Worm (Caenorhabditis elegans) whole organism, L1 larva: ENCODE measurements around the gene max-2.
"Not testable (repeated sequence)": the region's sequence is repeated elsewhere in the genome, so short reads cannot be mapped to it uniquely, and the experiment has no call there.

Experiments used
- C34B4.2 ChIP-seq: sonication (generic microtip); optimal IDR thresholded peaks from 2 replicates; lab custom pipeline; 2017; ENCODE audit warnings: mild to moderate bottlenecking, missing genetic modification characterization, missing compliant biosample characterization
- F16B12.6 ChIP-seq: fragments of 150-350 bp; optimal IDR thresholded peaks from 2 replicates; lab custom pipeline; 2014; ENCODE audit warnings: missing biosample characterization, missing genetic modification characterization
- Y116A8C.19 ChIP-seq: sonication (generic microtip); optimal IDR thresholded peaks from 2 replicates; lab custom pipeline; 2016; ENCODE audit warnings: missing compliant biosample characterization, missing genetic modification characterization, borderline replicate concordance
- alr-1 ChIP-seq: fragments of 200-800 bp; sonication (Bioruptor generic); optimal IDR thresholded peaks from 2 replicates; lab custom pipeline; 2018; ENCODE audit warnings: borderline replicate concordance, mild to moderate bottlenecking, missing genetic modification characterization, missing compliant biosample characterization
- blmp-1 ChIP-seq: fragments of 150-350 bp; optimal IDR thresholded peaks from 2 replicates; lab custom pipeline; 2014; ENCODE audit warnings: missing biosample characterization, missing genetic modification characterization
- ceh-63 ChIP-seq: fragments of 200-800 bp; sonication (Bioruptor generic); optimal IDR thresholded peaks from 2 replicates; lab custom pipeline; 2018; ENCODE audit warnings: mild to moderate bottlenecking, missing genetic modification characterization, missing compliant biosample characterization
- ceh-88 ChIP-seq: fragments of 200-800 bp; sonication (Bioruptor generic); IDR thresholded peaks from 2 replicates; pipeline ENCODE4 v1.3.6; 2022; ENCODE audit warnings: missing genetic modification characterization, missing compliant biosample characterization
- ceh-90 ChIP-seq: sonication (generic microtip); optimal IDR thresholded peaks from 2 replicates; lab custom pipeline; 2016; ENCODE audit warnings: missing genetic modification characterization, missing compliant biosample characterization
- dsc-1 ChIP-seq: sonication (generic microtip); optimal IDR thresholded peaks from 2 replicates; lab custom pipeline; 2016; ENCODE audit warnings: mild to moderate bottlenecking, missing genetic modification characterization, missing compliant biosample characterization
- efl-1 ChIP-seq, 4 experiments: fragments of 150-350 bp; optimal IDR thresholded peaks in 3 of 4; peaks in 1 of 4; 1 replicate in 1 of 4; 2 replicates in 3 of 4; lab custom pipeline; 2014; ENCODE audit warnings: missing biosample characterization in 2 of 4, missing genetic modification characterization in 2 of 4, missing genetic modification reagents in 2 of 4
- efl-3 ChIP-seq: fragments of 200-800 bp; sonication (Bioruptor generic); optimal IDR thresholded peaks from 2 replicates; lab custom pipeline; 2018; ENCODE audit warnings: mild to moderate bottlenecking, missing genetic modification characterization, missing compliant biosample characterization
- elt-2 ChIP-seq: sonication (generic microtip); optimal IDR thresholded peaks from 2 replicates; lab custom pipeline; 2016; ENCODE audit warnings: missing genetic modification characterization, mild to moderate bottlenecking, inconsistent platforms, missing compliant biosample characterization, missing genetic modification reagents
- elt-3 ChIP-seq, 6 experiments: fragments of 150-350 bp in 1 of 6; sonication (generic microtip); optimal IDR thresholded peaks; 2 replicates each; lab custom pipeline; 2017 to 2018; ENCODE audit warnings: missing biosample characterization in 6 of 6, missing genetic modification characterization in 6 of 6, inconsistent platforms in 1 of 6
- fos-1 ChIP-seq: fragments of 150-350 bp; optimal IDR thresholded peaks from 2 replicates; lab custom pipeline; 2014; ENCODE audit warnings: missing biosample characterization, missing genetic modification characterization
- grh-1 ChIP-seq: fragments of 200-800 bp; sonication (Bioruptor generic); IDR thresholded peaks from 2 replicates; pipeline ENCODE4 v1.3.6; 2022; ENCODE audit warnings: missing genetic modification reagents, missing genetic modification characterization, missing compliant biosample characterization
- hlh-4 ChIP-seq: sonication (generic microtip); optimal IDR thresholded peaks from 2 replicates; lab custom pipeline; 2016; ENCODE audit warnings: mild to moderate bottlenecking, missing genetic modification characterization, missing compliant biosample characterization
- hpl-2 ChIP-seq: fragments of 150-350 bp; optimal IDR thresholded peaks from 2 replicates; lab custom pipeline; 2014; ENCODE audit warnings: missing biosample characterization, missing genetic modification reagents, missing genetic modification characterization
- irx-1 ChIP-seq: sonication (generic microtip); optimal IDR thresholded peaks from 2 replicates; lab custom pipeline; 2016; ENCODE audit warnings: missing genetic modification characterization, missing compliant biosample characterization
- isw-1 ChIP-seq: fragments of 200-800 bp; sonication (Bioruptor generic); IDR thresholded peaks from 2 replicates; pipeline ENCODE4 v1.3.6; 2022; ENCODE audit warnings: missing genetic modification characterization, missing compliant biosample characterization
- lin-15B ChIP-seq: fragments of 150-350 bp; sonication (generic microtip); optimal IDR thresholded peaks from 3 replicates; lab custom pipeline; 2014; ENCODE audit warnings: missing biosample characterization, missing genetic modification characterization
- lin-35 ChIP-seq, 2 experiments: fragments of 150-350 bp; optimal IDR thresholded peaks; 2 replicates each; lab custom pipeline; 2014; ENCODE audit warnings: missing biosample characterization in 2 of 2, missing genetic modification characterization in 2 of 2, missing genetic modification reagents in 2 of 2
- lin-39 ChIP-seq: fragments of 150-350 bp; optimal IDR thresholded peaks from 2 replicates; lab custom pipeline; 2014; ENCODE audit warnings: missing biosample characterization, missing genetic modification reagents, missing genetic modification characterization
- lir-3 ChIP-seq: sonication (generic microtip); optimal IDR thresholded peaks from 2 replicates; lab custom pipeline; 2016; ENCODE audit warnings: mild to moderate bottlenecking, missing genetic modification characterization, moderate library complexity, missing compliant biosample characterization; ENCODE audit not compliant: poor library complexity
- lsy-2 ChIP-seq, 2 experiments: fragments of 150-350 bp; optimal IDR thresholded peaks; 2 replicates each; lab custom pipeline; 2014; ENCODE audit warnings: missing biosample characterization in 2 of 2, missing genetic modification characterization in 2 of 2
- mdl-1 ChIP-seq, 2 experiments: fragments of 150-350 bp; optimal IDR thresholded peaks; 2 replicates each; lab custom pipeline; 2014 to 2017; ENCODE audit warnings: missing biosample characterization in 2 of 2, missing genetic modification characterization in 2 of 2, inconsistent platforms in 1 of 2
- mef-2 ChIP-seq: fragments of 150-350 bp; optimal IDR thresholded peaks from 2 replicates; lab custom pipeline; 2014; ENCODE audit warnings: missing biosample characterization, missing genetic modification characterization
- mep-1 ChIP-seq: fragments of 150-350 bp; optimal IDR thresholded peaks from 2 replicates; lab custom pipeline; 2014; ENCODE audit warnings: missing biosample characterization, missing genetic modification characterization
- nhr-11 ChIP-seq: fragments of 150-350 bp; optimal IDR thresholded peaks from 2 replicates; lab custom pipeline; 2014; ENCODE audit warnings: missing biosample characterization, missing genetic modification characterization
- nhr-19 ChIP-seq: fragments of 200-800 bp; sonication (Bioruptor generic); conservative IDR thresholded peaks from 2 replicates; pipeline ENCODE4 v1.3.6; 2022; ENCODE audit warnings: missing genetic modification characterization, missing compliant biosample characterization
- nhr-237 ChIP-seq: fragments of 150-350 bp; optimal IDR thresholded peaks from 2 replicates; lab custom pipeline; 2014; ENCODE audit warnings: missing biosample characterization, missing genetic modification characterization
- nhr-28 ChIP-seq: fragments of 150-350 bp; optimal IDR thresholded peaks from 2 replicates; lab custom pipeline; 2014; ENCODE audit warnings: missing biosample characterization, missing genetic modification characterization
- nhr-77 ChIP-seq: fragments of 150-350 bp; optimal IDR thresholded peaks from 2 replicates; lab custom pipeline; 2014; ENCODE audit warnings: missing biosample characterization, missing genetic modification characterization
- nhr-84 ChIP-seq: sonication (generic microtip); optimal IDR thresholded peaks from 2 replicates; lab custom pipeline; 2017; ENCODE audit warnings: missing biosample characterization, missing genetic modification characterization
- pag-3 ChIP-seq: sonication (generic microtip); optimal IDR thresholded peaks from 2 replicates; lab custom pipeline; 2017; ENCODE audit warnings: missing genetic modification characterization, mild to moderate bottlenecking, missing compliant biosample characterization, antibody characterized with exemption, borderline replicate concordance; ENCODE audit not compliant: insufficient read depth
- skn-1 ChIP-seq: fragments of 150-350 bp; optimal IDR thresholded peaks from 2 replicates; lab custom pipeline; 2014; ENCODE audit warnings: missing biosample characterization, missing genetic modification characterization
- snpc-4 ChIP-seq: fragments of 150-350 bp; optimal IDR thresholded peaks from 2 replicates; lab custom pipeline; 2014; ENCODE audit warnings: missing biosample characterization, missing genetic modification characterization
- sox-4 ChIP-seq: sonication (generic microtip); optimal IDR thresholded peaks from 2 replicates; lab custom pipeline; 2016; ENCODE audit warnings: missing genetic modification characterization, missing compliant biosample characterization
- sptf-1 ChIP-seq: fragments of 150-350 bp; optimal IDR thresholded peaks from 2 replicates; lab custom pipeline; 2014; ENCODE audit warnings: missing biosample characterization, missing genetic modification characterization
- swsn-7 ChIP-seq: sonication (generic microtip); optimal IDR thresholded peaks from 2 replicates; lab custom pipeline; 2016; ENCODE audit warnings: missing genetic modification characterization, missing compliant biosample characterization
- tbx-2 ChIP-seq: sonication (generic microtip); optimal IDR thresholded peaks from 2 replicates; lab custom pipeline; 2016; ENCODE audit warnings: missing genetic modification characterization, missing compliant biosample characterization
- tlp-1 ChIP-seq: fragments of 150-350 bp; optimal IDR thresholded peaks from 2 replicates; lab custom pipeline; 2014; ENCODE audit warnings: missing biosample characterization, missing genetic modification characterization
- unc-30 ChIP-seq: sonication (generic microtip); optimal IDR thresholded peaks from 2 replicates; lab custom pipeline; 2017; ENCODE audit warnings: missing biosample characterization, missing genetic modification characterization
- unc-86 ChIP-seq: sonication (generic microtip); optimal IDR thresholded peaks from 2 replicates; lab custom pipeline; 2016; ENCODE audit warnings: missing genetic modification characterization, missing compliant biosample characterization
- unc-98 ChIP-seq: fragments of 200-800 bp; sonication (Bioruptor generic); IDR thresholded peaks from 2 replicates; pipeline ENCODE4 v1.3.6; 2022; ENCODE audit warnings: missing genetic modification characterization, missing compliant biosample characterization
- vab-15 ChIP-seq: sonication (generic microtip); optimal IDR thresholded peaks from 2 replicates; lab custom pipeline; 2017; ENCODE audit warnings: missing genotype, mild to moderate bottlenecking, missing genetic modification characterization, missing compliant biosample characterization
- xbp-1 ChIP-seq: sonication (generic microtip); optimal IDR thresholded peaks from 2 replicates; lab custom pipeline; 2016; ENCODE audit warnings: missing genetic modification characterization, missing compliant biosample characterization
- zip-4 ChIP-seq: fragments of 200-800 bp; sonication (Bioruptor generic); optimal IDR thresholded peaks from 2 replicates; lab custom pipeline; 2018; ENCODE audit warnings: mild to moderate bottlenecking, missing genetic modification characterization, moderate library complexity, missing compliant biosample characterization
- ztf-11 ChIP-seq, 2 experiments: sonication (generic microtip); optimal IDR thresholded peaks; 2 replicates each; lab custom pipeline; 2016 to 2017; ENCODE audit warnings: missing genetic modification characterization in 2 of 2, missing biosample characterization in 1 of 2, missing compliant biosample characterization in 1 of 2

The max-2 gene

DNA sequence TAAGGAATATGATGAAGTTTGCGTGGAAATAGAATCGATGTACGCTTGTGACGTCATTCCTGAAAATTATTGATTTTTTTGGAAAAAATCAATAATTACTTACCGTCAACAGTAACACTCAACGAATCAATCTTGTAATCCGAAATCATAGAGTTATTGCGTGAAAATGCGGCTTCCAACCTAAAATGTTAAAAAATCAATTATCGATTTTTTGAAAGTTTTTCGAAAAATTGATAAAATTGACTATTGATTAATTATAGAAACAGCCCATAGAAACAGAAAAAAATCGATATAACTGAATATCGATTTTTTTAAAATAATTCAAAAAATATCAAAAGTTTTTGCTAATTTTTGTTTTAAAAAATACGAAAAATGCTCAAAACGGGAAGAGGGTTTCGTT, 21.5 kb upstream of the max-2 start, which contains the start of gene F42G4.7:
F42G4.7 (minus strand) TSS at position 185 of the 400 bp plus-strand sequence.
- not testable (repeated sequence) for TF ChIP-seq sox-4 (tag; lab: Kevin White, UChicago); hpl-2 (GFP tag; lab: Kevin White, UChicago); lin-35 (GFP tag; optimal IDR thresholded peaks at IDR 0.05; lab: Kevin White, UChicago)

DNA sequence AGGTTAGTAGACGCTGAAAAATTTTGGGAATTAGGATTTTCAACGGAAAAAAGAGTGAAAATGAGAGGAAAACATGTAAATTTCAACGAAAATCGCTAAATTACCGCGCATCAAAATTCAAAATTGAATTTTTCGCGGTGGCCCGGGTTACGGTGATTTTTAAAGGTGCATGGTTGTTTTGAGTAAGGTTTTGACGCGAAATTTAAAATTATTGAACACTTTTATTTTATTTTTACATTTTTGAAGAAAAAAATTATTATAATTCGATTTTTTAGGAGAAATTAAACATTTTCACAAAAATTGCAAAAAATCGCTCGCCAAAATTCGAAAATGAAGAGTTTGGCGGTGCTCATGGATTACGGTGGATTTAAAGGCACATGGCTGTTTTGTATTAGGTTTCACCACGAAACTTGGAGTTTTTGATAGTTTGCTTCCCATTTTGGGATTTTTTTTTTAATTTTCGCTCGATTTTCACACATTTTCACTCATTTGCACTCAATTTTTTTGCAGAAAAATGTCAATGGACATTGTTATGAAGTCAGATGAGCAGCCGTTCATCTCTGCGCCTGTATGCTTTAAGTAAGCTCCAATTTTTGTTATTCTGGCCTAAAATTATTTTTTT, 17.9 kb upstream of the max-2 start, which contains the start of gene puf-6:
puf-6 (minus strand) TSS at position 13 of the 622 bp plus-strand sequence.
- TF ChIP-seq lin-15B; efl-3; snpc-4 (tag; lab: Kevin White, UChicago): not testable (repeated sequence)

DNA sequence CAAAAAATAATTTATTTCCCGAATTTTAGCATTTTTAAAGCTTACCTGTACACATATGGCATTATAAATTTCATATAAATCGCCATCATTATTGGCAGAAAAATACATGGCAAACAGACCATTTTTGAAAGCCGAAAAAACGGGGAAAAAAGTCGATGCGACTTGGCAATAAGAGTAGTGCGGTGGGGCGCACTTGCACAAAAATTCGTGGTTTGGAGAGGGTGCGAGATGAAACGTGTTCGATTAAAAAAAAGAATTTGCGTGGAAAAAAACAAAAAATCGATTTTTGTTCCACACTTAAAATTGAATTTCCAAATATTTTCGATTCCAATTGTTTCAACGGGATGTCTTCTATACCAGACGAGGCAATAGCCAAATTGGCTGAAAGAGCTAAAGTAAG, 11.1 kb upstream of the max-2 start, which contains the start of gene F18A11.3:
F18A11.3 (minus strand) TSS at position 125 of the 400 bp plus-strand sequence.
- peak; percentile 32 for TF ChIP-seq mep-1
- no peak for TF ChIP-seq ceh-63 (GFP tag; lab: Kevin White, UChicago)
- no peak for TF ChIP-seq ceh-88
- no peak for TF ChIP-seq unc-30 (tag; lab: Kevin White, UChicago)
- TF ChIP-seq C34B4.2 (tag; lab: Kevin White, UChicago) = no peak
- TF ChIP-seq lir-3 = no peak
- no peak for TF ChIP-seq tbx-2 (tag; lab: Kevin White, UChicago)
- TF ChIP-seq F16B12.6 (tag; lab: Kevin White, UChicago) = no peak
- no peak for TF ChIP-seq sptf-1 (tag; lab: Kevin White, UChicago)
- peak; percentile 8 for TF ChIP-seq swsn-7
- TF ChIP-seq efl-1 (optimal IDR thresholded peaks at IDR 0.05; lab: Kevin White, UChicago) = peak; percentile 14 to 37
- TF ChIP-seq efl-1 (GFP tag; optimal IDR thresholded peaks at IDR 0.05 in 1 of 2; lab: Kevin White, UChicago) = peak; percentile 43 to 47
- TF ChIP-seq nhr-19 (GFP tag; lab: Robert Waterston, UW) = no peak
- TF ChIP-seq grh-1 (GFP tag; lab: Robert Waterston, UW) = no peak
- TF ChIP-seq nhr-28 (tag; lab: Kevin White, UChicago) = no peak
- no peak for TF ChIP-seq unc-86 (tag; lab: Kevin White, UChicago)
- TF ChIP-seq Y116A8C.19 (tag; lab: Kevin White, UChicago) = no peak
- TF ChIP-seq isw-1 (GFP tag; lab: Robert Waterston, UW) = no peak
- TF ChIP-seq nhr-84 = no peak
- TF ChIP-seq tlp-1 = no peak
- no peak for TF ChIP-seq alr-1 (tag; lab: Kevin White, UChicago)
- TF ChIP-seq zip-4 = no peak
- TF ChIP-seq ztf-11 (tag; optimal IDR thresholded peaks at IDR 0.05; lab: Kevin White, UChicago) = no peak
- no peak for TF ChIP-seq xbp-1 (tag; lab: Kevin White, UChicago)
- no peak for TF ChIP-seq mef-2 (tag; lab: Kevin White, UChicago)
- no peak for TF ChIP-seq fos-1
- no peak for TF ChIP-seq snpc-4 (tag; lab: Kevin White, UChicago)
- TF ChIP-seq irx-1 (tag; lab: Kevin White, UChicago) = no peak
- TF ChIP-seq nhr-77 (tag; lab: Kevin White, UChicago) = no peak
- TF ChIP-seq vab-15 = no peak
- TF ChIP-seq skn-1 = peak; percentile 29
- no peak for TF ChIP-seq lin-39 (tag; lab: Kevin White, UChicago)
- no peak for TF ChIP-seq lin-15B
- TF ChIP-seq blmp-1 (tag; lab: Kevin White, UChicago) = peak; percentile 37
- TF ChIP-seq unc-98 (GFP tag; lab: Robert Waterston, UW) = no peak
- peak in 1 of 2 experiments; percentile 56 for TF ChIP-seq lsy-2 (tag; optimal IDR thresholded peaks at IDR 0.05; lab: Kevin White, UChicago)
- TF ChIP-seq mdl-1 (tag; optimal IDR thresholded peaks at IDR 0.05; lab: Kevin White, UChicago) = no peak
- TF ChIP-seq elt-2 (tag; lab: Kevin White, UChicago) = no peak
- TF ChIP-seq hlh-4 (tag; lab: Kevin White, UChicago) = no peak
- TF ChIP-seq elt-3 (tag; optimal IDR thresholded peaks at IDR 0.05; lab: Kevin White, UChicago) = no peak
- no peak for TF ChIP-seq ceh-90
- no peak for TF ChIP-seq nhr-237
- TF ChIP-seq pag-3 = peak; percentile 43
- TF ChIP-seq nhr-11 (tag; lab: Kevin White, UChicago) = no peak
- no peak for TF ChIP-seq dsc-1 (tag; lab: Kevin White, UChicago)
